Worm (Caenorhabditis elegans) whole organism, young adult: Measurements from ENCODE around the gene glb-17.

Experiments used
- B0019.2 ChIP-seq: fragments of 200-800 bp; sonication (Bioruptor generic); conservative IDR thresholded peaks from 2 replicates; pipeline ENCODE4 v1.3.6; 2022; ENCODE audit warnings: missing genetic modification reagents, missing genetic modification characterization, missing compliant biosample characterization
- B0035.1 ChIP-seq: sonication (generic microtip); optimal IDR thresholded peaks from 2 replicates; lab custom pipeline; 2016; ENCODE audit warnings: missing genetic modification characterization, mild to moderate bottlenecking, missing compliant biosample characterization, missing genotype, missing genetic modification reagents
- B0336.3 ChIP-seq: fragments of 200-800 bp; sonication (Bioruptor generic); IDR thresholded peaks from 2 replicates; pipeline ENCODE4 v1.3.6; 2022; ENCODE audit warnings: missing genetic modification characterization, missing compliant biosample characterization
- D2030.7 ChIP-seq: fragments of 200-800 bp; sonication (Bioruptor generic); IDR thresholded peaks from 2 replicates; pipeline ENCODE4 v1.3.6; 2022; ENCODE audit warnings: missing genetic modification reagents, missing genetic modification characterization, missing compliant biosample characterization
- F37B4.10 ChIP-seq: fragments of 200-800 bp; sonication (Bioruptor generic); IDR thresholded peaks from 2 replicates; pipeline ENCODE4 v1.3.6; 2022; ENCODE audit warnings: missing genetic modification characterization, missing compliant biosample characterization
- F55B11.4 ChIP-seq: sonication (generic microtip); optimal IDR thresholded peaks from 2 replicates; lab custom pipeline; 2016; ENCODE audit warnings: missing compliant biosample characterization, missing genetic modification characterization, borderline replicate concordance; ENCODE audit not compliant: insufficient read depth
- F57A8.1 ChIP-seq: fragments of 200-800 bp; sonication (Bioruptor generic); optimal IDR thresholded peaks from 2 replicates; lab custom pipeline; 2018; ENCODE audit warnings: mild to moderate bottlenecking, missing genetic modification characterization, moderate library complexity, missing compliant biosample characterization
- T07F8.4 ChIP-seq: sonication (generic microtip); optimal IDR thresholded peaks from 2 replicates; lab custom pipeline; 2016; ENCODE audit warnings: mild to moderate bottlenecking, missing genetic modification characterization, moderate library complexity, missing compliant biosample characterization
- T26A5.8 ChIP-seq: sonication (generic microtip); optimal IDR thresholded peaks from 2 replicates; lab custom pipeline; 2016; ENCODE audit warnings: missing genetic modification characterization, missing compliant biosample characterization
- aptf-3 ChIP-seq: fragments of 200-800 bp; sonication (Bioruptor generic); IDR thresholded peaks from 2 replicates; pipeline ENCODE4 v1.3.6; 2022; ENCODE audit warnings: missing genetic modification characterization, missing compliant biosample characterization
- attf-5 ChIP-seq: fragments of 200-800 bp; sonication (Bioruptor generic); optimal IDR thresholded peaks from 2 replicates; lab custom pipeline; 2018; ENCODE audit warnings: mild to moderate bottlenecking, missing genetic modification characterization, missing compliant biosample characterization
- ccch-3 ChIP-seq: fragments of 200-800 bp; sonication (Bioruptor generic); optimal IDR thresholded peaks from 2 replicates; lab custom pipeline; 2018; ENCODE audit warnings: mild to moderate bottlenecking, missing genetic modification characterization, missing compliant biosample characterization
- cebp-1 ChIP-seq, 2 experiments: fragments of 200-800 bp in 1 of 2; sonication (Bioruptor generic) in 1 of 2; sonication (generic microtip) in 1 of 2; IDR thresholded peaks in 1 of 2; optimal IDR thresholded peaks in 1 of 2; 2 replicates each; pipeline versions ENCODE4 v1.3.6 to Lab custom; 2017 to 2022; ENCODE audit warnings: missing compliant biosample characterization in 2 of 2, missing genetic modification characterization in 2 of 2, mild to moderate bottlenecking in 1 of 2, missing genetic modification reagents in 1 of 2, moderate library complexity in 1 of 2
- cebp-2 ChIP-seq: fragments of 200-800 bp; sonication (Bioruptor generic); IDR thresholded peaks from 2 replicates; pipeline ENCODE4 v1.3.6; 2022; ENCODE audit warnings: missing genetic modification characterization, missing compliant biosample characterization
- ceh-100 ChIP-seq: fragments of 200-800 bp; sonication (Bioruptor generic); IDR thresholded peaks from 2 replicates; pipeline ENCODE4 v1.3.6; 2022; ENCODE audit warnings: missing genetic modification reagents, missing genetic modification characterization, missing compliant biosample characterization
- ceh-27 ChIP-seq: fragments of 200-800 bp; sonication (Bioruptor generic); optimal IDR thresholded peaks from 2 replicates; lab custom pipeline; 2018; ENCODE audit warnings: mild to moderate bottlenecking, missing genetic modification characterization, moderate library complexity, missing compliant biosample characterization
- ceh-79 ChIP-seq: sonication (generic microtip); optimal IDR thresholded peaks from 2 replicates; lab custom pipeline; 2017; ENCODE audit warnings: mild to moderate bottlenecking, missing genetic modification characterization, missing compliant biosample characterization
- dox-1 ChIP-seq: fragments of 200-800 bp; sonication (Bioruptor generic); IDR thresholded peaks from 2 replicates; pipeline ENCODE4 v1.3.6; 2022; ENCODE audit warnings: missing genetic modification reagents, missing genetic modification characterization, missing compliant biosample characterization
- dpff-1 ChIP-seq: sonication (generic microtip); optimal IDR thresholded peaks from 2 replicates; lab custom pipeline; 2017; ENCODE audit warnings: mild to moderate bottlenecking, missing genetic modification characterization, missing compliant biosample characterization
- dpl-1 ChIP-seq: fragments of 150-350 bp; optimal IDR thresholded peaks from 2 replicates; lab custom pipeline; 2014; ENCODE audit warnings: missing biosample characterization, missing genetic modification reagents, missing genetic modification characterization
- efl-1 ChIP-seq: fragments of 150-350 bp; optimal IDR thresholded peaks from 2 replicates; lab custom pipeline; 2014; ENCODE audit warnings: missing biosample characterization, missing genetic modification reagents, missing genetic modification characterization
- ets-4 ChIP-seq: fragments of 200-800 bp; sonication (Bioruptor generic); optimal IDR thresholded peaks from 2 replicates; lab custom pipeline; 2018; ENCODE audit warnings: mild to moderate bottlenecking, missing genetic modification characterization, missing compliant biosample characterization
- him-1 ChIP-seq: sonication (generic microtip); optimal IDR thresholded peaks from 2 replicates; lab custom pipeline; 2016; ENCODE audit warnings: missing genotype, missing genetic modification reagents, missing genetic modification characterization, missing compliant biosample characterization
- hlh-12 ChIP-seq: sonication (generic microtip); optimal IDR thresholded peaks from 2 replicates; lab custom pipeline; 2016; ENCODE audit warnings: missing genetic modification characterization, missing compliant biosample characterization
- hlh-26 ChIP-seq: fragments of 200-800 bp; sonication (Bioruptor generic); conservative IDR thresholded peaks from 2 replicates; pipeline ENCODE4 v1.3.6; 2022; ENCODE audit warnings: missing genetic modification reagents, missing genetic modification characterization, missing compliant biosample characterization
- hmg-20 ChIP-seq: fragments of 200-800 bp; sonication (Bioruptor generic); IDR thresholded peaks from 2 replicates; pipeline ENCODE4 v1.3.6; 2022; ENCODE audit warnings: missing genetic modification reagents, missing genetic modification characterization, missing compliant biosample characterization
- hsf-1 ChIP-seq: fragments of 200-800 bp; sonication (Bioruptor generic); IDR thresholded peaks from 2 replicates; pipeline ENCODE4 v1.3.6; 2022; ENCODE audit warnings: missing genetic modification reagents, missing genetic modification characterization, missing compliant biosample characterization
- let-526 ChIP-seq: fragments of 200-800 bp; sonication (Bioruptor generic); IDR thresholded peaks from 2 replicates; pipeline ENCODE4 v1.3.6; 2022; ENCODE audit warnings: missing genetic modification reagents, missing genetic modification characterization, missing compliant biosample characterization
- let-607 ChIP-seq, 2 experiments: fragments of 200-800 bp in 1 of 2; sonication (Bioruptor generic) in 1 of 2; sonication (generic microtip) in 1 of 2; optimal IDR thresholded peaks; 2 replicates each; lab custom pipeline; 2016 to 2018; ENCODE audit warnings: mild to moderate bottlenecking in 2 of 2, missing compliant biosample characterization in 2 of 2, missing genetic modification characterization in 2 of 2, moderate library complexity in 2 of 2, missing genotype in 1 of 2
- lin-26 ChIP-seq: fragments of 200-800 bp; sonication (Bioruptor generic); IDR thresholded peaks from 2 replicates; pipeline ENCODE4 v1.3.6; 2022; ENCODE audit warnings: missing genetic modification reagents, missing genetic modification characterization, missing compliant biosample characterization
- lin-35 ChIP-seq, 3 experiments: fragments of 150-350 bp in 2 of 3; sonication (generic microtip) in 1 of 3; optimal IDR thresholded peaks; 2 replicates each; lab custom pipeline; 2014 to 2018; ENCODE audit warnings: missing biosample characterization in 3 of 3, missing genetic modification characterization in 3 of 3, missing genetic modification reagents in 3 of 3
- lin-54 ChIP-seq: fragments of 200-800 bp; sonication (Bioruptor generic); optimal IDR thresholded peaks from 2 replicates; lab custom pipeline; 2018; ENCODE audit warnings: mild to moderate bottlenecking, missing genetic modification characterization, missing compliant biosample characterization
- lsl-1 ChIP-seq: fragments of 200-800 bp; sonication (Bioruptor generic); optimal IDR thresholded peaks from 2 replicates; lab custom pipeline; 2018; ENCODE audit warnings: mild to moderate bottlenecking, missing genetic modification characterization, moderate library complexity, missing compliant biosample characterization
- madf-10 ChIP-seq: sonication (generic microtip); optimal IDR thresholded peaks from 2 replicates; lab custom pipeline; 2016; ENCODE audit warnings: mild to moderate bottlenecking, missing genetic modification characterization, missing compliant biosample characterization
- madf-8 ChIP-seq: fragments of 200-800 bp; sonication (Bioruptor generic); conservative IDR thresholded peaks from 2 replicates; pipeline ENCODE4 v1.3.6; 2022; ENCODE audit warnings: missing genetic modification reagents, missing genetic modification characterization, missing compliant biosample characterization
- mxl-1 ChIP-seq: sonication (generic microtip); optimal IDR thresholded peaks from 2 replicates; lab custom pipeline; 2016; ENCODE audit warnings: missing genetic modification characterization, missing compliant biosample characterization
- nhr-120 ChIP-seq: fragments of 200-800 bp; sonication (Bioruptor generic); IDR thresholded peaks from 2 replicates; pipeline ENCODE4 v1.3.6; 2022; ENCODE audit warnings: missing genetic modification characterization, missing compliant biosample characterization
- nhr-27 ChIP-seq: fragments of 200-800 bp; sonication (Bioruptor generic); optimal IDR thresholded peaks from 2 replicates; lab custom pipeline; 2018; ENCODE audit warnings: mild to moderate bottlenecking, missing genetic modification characterization, moderate library complexity, missing compliant biosample characterization
- rcor-1 ChIP-seq: fragments of 200-800 bp; sonication (Bioruptor generic); IDR thresholded peaks from 2 replicates; pipeline ENCODE4 v1.3.6; 2022; ENCODE audit warnings: missing genetic modification reagents, missing genetic modification characterization, missing compliant biosample characterization
- snpc-1.3 ChIP-seq: sonication (generic microtip); optimal IDR thresholded peaks from 2 replicates; lab custom pipeline; 2017; ENCODE audit warnings: missing genetic modification characterization, mild to moderate bottlenecking, missing compliant biosample characterization, antibody characterized with exemption, moderate library complexity, missing genotype, missing genetic modification reagents; ENCODE audit not compliant: insufficient read depth
- snpc-3.4 ChIP-seq: sonication (generic microtip); optimal IDR thresholded peaks from 2 replicates; lab custom pipeline; 2017; ENCODE audit warnings: missing genetic modification characterization, mild to moderate bottlenecking, missing compliant biosample characterization, antibody characterized with exemption, moderate library complexity, missing genotype, missing genetic modification reagents
- snpc-4 ChIP-seq, 5 experiments: fragments of 150-350 bp in 1 of 5; sonication (generic microtip) in 4 of 5; optimal IDR thresholded peaks; 2 replicates each; lab custom pipeline; 2014 to 2018; ENCODE audit warnings: missing genetic modification characterization in 5 of 5, missing biosample characterization in 3 of 5, antibody characterized with exemption in 2 of 5, mild to moderate bottlenecking in 2 of 5, missing compliant biosample characterization in 2 of 5, missing genotype in 2 of 5, moderate library complexity in 2 of 5, missing genetic modification reagents in 1 of 5
- sptf-2 ChIP-seq: fragments of 200-800 bp; sonication (Bioruptor generic); optimal IDR thresholded peaks from 2 replicates; lab custom pipeline; 2018; ENCODE audit warnings: mild to moderate bottlenecking, missing genetic modification characterization, missing compliant biosample characterization
- tbx-9 ChIP-seq: sonication (generic microtip); optimal IDR thresholded peaks from 2 replicates; lab custom pipeline; 2016; ENCODE audit warnings: borderline replicate concordance, missing genetic modification characterization, inconsistent platforms, missing compliant biosample characterization
- unc-130 ChIP-seq: sonication (generic microtip); optimal IDR thresholded peaks from 2 replicates; lab custom pipeline; 2016; ENCODE audit warnings: missing genetic modification reagents, missing genetic modification characterization, missing compliant biosample characterization
- ztf-3 ChIP-seq: fragments of 200-800 bp; sonication (Bioruptor generic); optimal IDR thresholded peaks from 2 replicates; lab custom pipeline; 2018; ENCODE audit warnings: mild to moderate bottlenecking, missing genetic modification characterization, missing compliant biosample characterization

The glb-17 gene

DNA sequence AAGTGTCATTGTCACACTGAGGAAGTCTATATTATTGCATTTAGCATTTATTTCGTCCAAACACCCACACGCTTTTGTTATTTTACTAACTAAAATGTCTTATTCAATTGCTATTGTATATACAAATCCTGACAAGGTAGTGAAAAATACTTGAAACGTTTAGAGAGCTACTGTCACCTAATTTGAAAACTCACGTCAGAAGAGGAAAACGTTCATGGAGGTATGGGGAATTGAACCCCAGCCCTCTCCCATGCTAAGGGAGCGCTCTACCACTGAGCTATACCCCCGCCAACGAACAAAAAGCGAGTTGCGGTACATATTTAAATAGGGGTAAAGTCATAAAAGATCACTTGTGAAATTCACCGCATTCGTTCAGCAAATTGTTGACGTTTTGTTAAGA, 45.8 kb upstream of the glb-17 start (continued):
- TF ChIP-seq T26A5.8 (tag; lab: Kevin White, UChicago), result peak; percentile 19
- no peak for TF ChIP-seq dpl-1
- TF ChIP-seq snpc-4 (GFP tag; optimal IDR thresholded peaks at IDR 0.05; lab: Kevin White, UChicago), result peak; percentile 78
- no peak for TF ChIP-seq snpc-4 (tag; optimal IDR thresholded peaks at IDR 0.05; lab: Kevin White, UChicago)
- no peak for TF ChIP-seq madf-8 (GFP tag; lab: Robert Waterston, UW)
- 0 out of 2 replicates have a peak, but pooled peaks have one; percentile 41 for TF ChIP-seq hlh-26 (GFP tag; lab: Robert Waterston, UW)
- 0 out of 2 replicates have a peak, but pooled peaks have one; percentile 9 for TF ChIP-seq ceh-100 (GFP tag; lab: Robert Waterston, UW)
- no peak for TF ChIP-seq hmg-20 (GFP tag; lab: Robert Waterston, UW)
- TF ChIP-seq hlh-12 (tag; lab: Kevin White, UChicago), result peak; percentile 4
- TF ChIP-seq ceh-27 (GFP tag; lab: Kevin White, UChicago), result peak; percentile 17
- TF ChIP-seq lin-26 (GFP tag; lab: Robert Waterston, UW), result peak; percentile 94
- TF ChIP-seq F37B4.10 (GFP tag; lab: Robert Waterston, UW), result no peak
- 0 out of 2 replicates have a peak, but pooled peaks have one; percentile 48 for TF ChIP-seq aptf-3 (GFP tag; lab: Robert Waterston, UW)
- TF ChIP-seq ets-4 (GFP tag; lab: Kevin White, UChicago), result peak; percentile 43
- 0 out of 2 replicates have a peak, but pooled peaks have one; percentile 26 for TF ChIP-seq cebp-1 (GFP tag; IDR thresholded peaks at IDR 0.05; lab: Robert Waterston, UW)
- no peak for TF ChIP-seq cebp-1 (tag; optimal IDR thresholded peaks at IDR 0.05; lab: Kevin White, UChicago)
- no peak; the same call in 1 of the 2 replicates for TF ChIP-seq B0019.2 (GFP tag; lab: Robert Waterston, UW)
- TF ChIP-seq unc-130, result no peak
- TF ChIP-seq let-526, result no peak
- TF ChIP-seq dpff-1, result peak; percentile 14
- no peak for TF ChIP-seq F55B11.4
- TF ChIP-seq cebp-2 (GFP tag; lab: Robert Waterston, UW), result 0 out of 2 replicates have a peak, but pooled peaks have one; percentile 56
- TF ChIP-seq let-607 (tag; optimal IDR thresholded peaks at IDR 0.05; lab: Kevin White, UChicago), result peak in 1 of 2 experiments; percentile 34
- TF ChIP-seq lin-54 (GFP tag; lab: Kevin White, UChicago), result no peak
- no peak for TF ChIP-seq ccch-3 (GFP tag; lab: Kevin White, UChicago)
- no peak for TF ChIP-seq snpc-1.3
- peak in 1 of 3 experiments; percentile 43 for TF ChIP-seq lin-35 (GFP tag; optimal IDR thresholded peaks at IDR 0.05; lab: Kevin White, UChicago)
- peak; percentile 89 for TF ChIP-seq him-1
- TF ChIP-seq rcor-1 (GFP tag; lab: Robert Waterston, UW), result peak; percentile 41; the same call in 1 of the 2 replicates
- TF ChIP-seq snpc-3.4 (tag; lab: Kevin White, UChicago), result peak; percentile 83
- TF ChIP-seq D2030.7 (GFP tag; lab: Robert Waterston, UW), result peak; percentile 70
- no peak for TF ChIP-seq F57A8.1 (GFP tag; lab: Kevin White, UChicago)
- TF ChIP-seq T07F8.4, result peak; percentile 52
- TF ChIP-seq nhr-27, result peak; percentile 40
- peak; percentile 67 for TF ChIP-seq madf-10 (tag; lab: Kevin White, UChicago)
- peak; percentile 78; the same call in 1 of the 2 replicates for TF ChIP-seq dox-1 (GFP tag; lab: Robert Waterston, UW)
- TF ChIP-seq ztf-3, result peak; percentile 6
- TF ChIP-seq attf-5 (GFP tag; lab: Kevin White, UChicago), result peak; percentile 39
- peak; percentile 24 for TF ChIP-seq B0035.1 (tag; lab: Kevin White, UChicago)
- no peak for TF ChIP-seq efl-1 (GFP tag; lab: Kevin White, UChicago)
- TF ChIP-seq lsl-1 (GFP tag; lab: Kevin White, UChicago), result no peak
- TF ChIP-seq mxl-1, result peak; percentile 83
- peak; percentile 52 for TF ChIP-seq sptf-2
- TF ChIP-seq B0336.3 (GFP tag; lab: Robert Waterston, UW), result no peak
- no peak for TF ChIP-seq nhr-120 (GFP tag; lab: Robert Waterston, UW)
- peak; percentile 42 for TF ChIP-seq ceh-79 (tag; lab: Kevin White, UChicago)
- no peak for TF ChIP-seq hsf-1 (GFP tag; lab: Robert Waterston, UW)
- no peak for TF ChIP-seq tbx-9
